Worm (Caenorhabditis elegans): ENCODE data around the gene pdl-1.

pdl-1 gene

DNA sequence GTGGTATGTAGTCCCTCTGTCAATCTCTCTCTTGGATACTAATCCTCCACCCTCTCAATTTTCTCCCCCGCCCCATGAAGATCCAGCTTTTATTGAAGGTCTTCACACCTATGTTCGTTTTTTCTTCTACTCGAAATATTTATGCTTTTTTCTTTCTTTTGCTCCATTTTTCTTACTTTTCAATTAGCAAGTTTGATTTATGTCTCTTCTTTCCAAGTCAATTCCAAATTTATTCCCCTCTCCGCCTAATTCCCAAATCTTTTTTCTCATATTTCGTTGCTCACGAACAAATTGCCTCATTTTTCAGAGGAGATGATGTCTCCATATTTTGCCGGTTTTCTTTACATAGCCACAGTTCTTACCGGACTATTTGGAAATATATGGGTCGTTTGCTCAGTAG, 39.3 kb upstream of the pdl-1 start, which contains the start of gene npr-31:
TSS of gene npr-31 (plus strand) at position 301 of the 400 bp plus-strand sequence.
- TF ChIP-seq nfyb-1 (GFP tag; IDR thresholded peaks at IDR 0.05) (no peak), attf-3 (GFP tag; conservative IDR thresholded peaks at IDR 0.05) (no peak), egl-44 (GFP tag; IDR thresholded peaks at IDR 0.05) (no peak), athp-1 (tag; optimal IDR thresholded peaks at IDR 0.05) (no peak), egrh-3 (GFP tag; IDR thresholded peaks at IDR 0.05) (no peak), tbp1 (GFP tag; optimal IDR thresholded peaks at IDR 0.05) (no peak), hsf-1 (GFP tag; IDR thresholded peaks at IDR 0.05) (no peak), nhr-80 (tag; optimal IDR thresholded peaks at IDR 0.05) (no peak)

DNA sequence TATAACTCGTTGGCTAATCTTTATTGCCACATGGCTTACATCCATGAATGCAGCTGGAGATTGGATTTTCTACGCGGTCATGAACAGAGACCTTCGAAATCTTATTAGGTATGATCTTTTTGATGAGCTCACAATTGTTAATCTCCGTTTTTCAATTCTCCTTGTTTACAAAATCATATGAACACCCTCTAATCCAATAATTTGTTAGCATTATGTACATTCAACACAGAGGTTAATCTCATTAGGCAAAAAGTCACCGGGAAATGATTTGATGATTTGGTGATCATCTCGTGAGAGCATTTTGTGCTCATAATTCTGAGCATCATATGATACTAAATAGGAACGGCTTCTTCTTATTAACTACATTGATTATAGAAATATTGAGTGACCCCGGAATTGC, 37.4 kb upstream of the pdl-1 start:
- TF ChIP-seq let-526 (GFP tag; IDR thresholded peaks at IDR 0.05) (no peak), dpl-1 (GFP tag; optimal IDR thresholded peaks at IDR 0.05) (no peak), mes-4 (tag; optimal IDR thresholded peaks at IDR 0.05) (no peak), mxl-1 (tag; optimal IDR thresholded peaks at IDR 0.05) (no peak), attf-5 (GFP tag; optimal IDR thresholded peaks at IDR 0.05) (no peak), ztf-3 (GFP tag; optimal IDR thresholded peaks at IDR 0.05) (no peak), D2030.7 (GFP tag; IDR thresholded peaks at IDR 0.05) (no peak), ceh-40 (GFP tag; IDR thresholded peaks at IDR 0.05) (no peak), lin-26 (GFP tag; IDR thresholded peaks at IDR 0.05) (no peak), somi-1 (GFP tag; optimal IDR thresholded peaks at IDR 0.05) (no peak), ccch-3 (GFP tag; optimal IDR thresholded peaks at IDR 0.05) (no peak), sea-2 (GFP tag; IDR thresholded peaks at IDR 0.05) (no peak)

DNA sequence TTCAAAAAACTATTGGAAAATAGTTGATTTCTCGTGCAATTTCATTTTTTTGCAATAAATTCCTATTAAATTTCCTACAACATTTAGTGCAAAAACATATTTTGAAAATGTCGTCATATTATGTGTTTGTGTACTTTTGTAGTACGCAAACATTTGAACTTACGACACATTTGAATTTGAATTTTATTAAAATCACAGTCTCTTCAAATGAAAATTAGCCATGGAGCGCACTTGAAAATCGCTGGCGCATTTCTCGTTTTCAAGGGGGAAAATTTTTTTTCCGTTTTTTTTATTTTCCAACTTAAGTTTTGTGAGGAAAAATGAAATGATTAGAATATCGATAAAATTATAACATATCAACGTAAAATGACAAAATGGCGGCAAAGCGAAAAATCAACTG, 36.1 kb upstream of the pdl-1 start:
- TF ChIP-seq efl-1 (GFP tag; optimal IDR thresholded peaks at IDR 0.05) (peak; percentile 45), lin-35 (GFP tag; optimal IDR thresholded peaks at IDR 0.05) (peak in 1 of 3 experiments; percentile 76), nfyb-1 (GFP tag; IDR thresholded peaks at IDR 0.05) (no peak), snpc-1.1 (tag; optimal IDR thresholded peaks at IDR 0.05; ENCODE audit: insufficient read depth) (peak; percentile 65), ekl-4 (GFP tag; IDR thresholded peaks at IDR 0.05) (0 out of 2 replicates have a peak, but pooled peaks have one; percentile 17), rec-8 (tag; optimal IDR thresholded peaks at IDR 0.05) (no peak), ztf-28 (GFP tag; IDR thresholded peaks at IDR 0.05) (no peak), C17E4.6 (GFP tag; IDR thresholded peaks at IDR 0.05) (no peak), snpc-4 (GFP tag; optimal IDR thresholded peaks at IDR 0.05) (peak; percentile 18), snpc-4 (tag; optimal IDR thresholded peaks at IDR 0.05) (peak in 2 of 4 experiments; percentile 28 to 32), attf-5 (GFP tag; optimal IDR thresholded peaks at IDR 0.05) (peak; percentile 68), atf-7 (tag; optimal IDR thresholded peaks at IDR 0.05) (no peak), dpl-1 (GFP tag; optimal IDR thresholded peaks at IDR 0.05) (no peak), attf-6 (GFP tag; IDR thresholded peaks at IDR 0.05) (no peak), aptf-2 (GFP tag; conservative IDR thresholded peaks at IDR 0.05) (no peak), tbx-9 (tag; optimal IDR thresholded peaks at IDR 0.05; ENCODE audit: borderline replicate concordance) (no peak), nhr-90 (tag; optimal IDR thresholded peaks at IDR 0.05) (no peak), ztf-18 (tag; optimal IDR thresholded peaks at IDR 0.05) (peak; percentile 91), sdz-38 (tag; optimal IDR thresholded peaks at IDR 0.05) (no peak), mcd-1 (GFP tag; IDR thresholded peaks at IDR 0.05) (peak; percentile 88; the same call in 1 of the 2 replicates), mes-4 (tag; optimal IDR thresholded peaks at IDR 0.05) (no peak), F33H1.4 (GFP tag; IDR thresholded peaks at IDR 0.05) (peak; percentile 61), ZK185.1 (tag; optimal IDR thresholded peaks at IDR 0.05; ENCODE audit: poor library complexity, severe bottlenecking) (peak; percentile 35), ztf-26 (tag; optimal IDR thresholded peaks at IDR 0.05) (no peak), attf-3 (GFP tag; conservative IDR thresholded peaks at IDR 0.05) (peak; percentile 31; the same call in 1 of the 2 replicates), lin-40 (tag; optimal IDR thresholded peaks at IDR 0.05) (peak; percentile 27), ceh-100 (GFP tag; IDR thresholded peaks at IDR 0.05) (peak; percentile 55; the same call in 1 of the 2 replicates), F49E8.2 (tag; optimal IDR thresholded peaks at IDR 0.05; ENCODE audit: insufficient read depth) (peak; percentile 70), him-1 (tag; optimal IDR thresholded peaks at IDR 0.05) (peak; percentile 75), lin-54 (GFP tag; optimal IDR thresholded peaks at IDR 0.05) (peak; percentile 85), D2030.7 (GFP tag; IDR thresholded peaks at IDR 0.05) (peak; percentile 60)

All from whole organism, young adult.